Worm (Caenorhabditis elegans) whole organism, L3 larva: Measurements from ENCODE around the gene T20B3.1.

Source experiments
- ama-1 ChIP-seq: fragments of 150-350 bp; optimal IDR thresholded peaks from 2 replicates; lab custom pipeline; 2018
- egl-27 ChIP-seq: sonication (generic microtip); optimal IDR thresholded peaks from 4 replicates; lab custom pipeline; 2017; ENCODE audit warnings: missing biosample characterization, missing genetic modification reagents, missing genetic modification characterization
- egl-5 ChIP-seq: fragments of 150-350 bp; optimal IDR thresholded peaks from 2 replicates; lab custom pipeline; 2017; ENCODE audit warnings: missing biosample characterization, missing genetic modification reagents, missing genetic modification characterization, inconsistent platforms
- lin-39 ChIP-seq: fragments of 150-350 bp; optimal IDR thresholded peaks from 2 replicates; lab custom pipeline; 2018; ENCODE audit warnings: missing biosample characterization, missing genetic modification reagents, missing genetic modification characterization
- nhr-237 ChIP-seq: fragments of 150-350 bp; optimal IDR thresholded peaks from 2 replicates; lab custom pipeline; 2014; ENCODE audit warnings: missing biosample characterization, missing genetic modification characterization
- pha-4 ChIP-seq: fragments of 150-350 bp; optimal IDR thresholded peaks from 2 replicates; lab custom pipeline; 2014; ENCODE audit warnings: missing biosample characterization, missing genetic modification reagents, missing genetic modification characterization
- sea-2 ChIP-seq: fragments of 150-350 bp; sonication (generic microtip); optimal IDR thresholded peaks from 4 replicates; lab custom pipeline; 2014; ENCODE audit warnings: missing biosample characterization, missing genetic modification reagents, missing genetic modification characterization

DNA sequence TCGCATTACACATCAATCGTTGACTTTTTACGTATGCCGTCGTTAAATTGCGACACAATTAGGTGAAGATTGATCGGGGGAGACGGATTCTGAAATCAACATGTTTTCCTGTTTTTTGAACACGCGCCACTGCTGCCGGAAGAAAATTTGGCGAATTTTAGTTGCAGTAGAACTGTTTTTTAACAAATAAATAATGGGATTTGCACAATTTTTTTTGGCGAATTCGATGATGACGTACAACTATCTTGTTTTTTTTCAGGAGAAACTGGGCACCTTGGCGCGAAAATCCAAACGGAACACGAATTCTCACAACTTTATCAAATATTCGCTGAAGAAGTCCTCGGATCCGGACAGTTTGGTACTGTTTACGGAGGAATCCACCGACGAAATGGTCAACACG lies 29.3 kb upstream of the T20B3.1 start:
- no peak for TF ChIP-seq nhr-237 (tag; lab: Kevin White, UChicago)
- TF ChIP-seq pha-4 = no peak
- TF ChIP-seq lin-39 (tag; lab: Kevin White, UChicago) = no peak
- TF ChIP-seq egl-27 (tag; lab: Kevin White, UChicago) = no peak
- no peak for TF ChIP-seq sea-2 (GFP tag; lab: Kevin White, UChicago)
- TF ChIP-seq ama-1 = no peak
- no peak for TF ChIP-seq egl-5 (tag; lab: Kevin White, UChicago)
